Worm (Caenorhabditis elegans): ENCODE measurements around the gene psd-1.

ce11 chrIII:7301668-7302067 is 26.5 kb upstream of the psd-1 start:
- TF ChIP-seq ceh-45 (GFP tag; IDR thresholded peaks at IDR 0.05) (no peak), nhr-11 (tag; optimal IDR thresholded peaks at IDR 0.05) (no peak), K02D7.2 (tag; optimal IDR thresholded peaks at IDR 0.05) (no peak), pha-4 (tag; optimal IDR thresholded peaks at IDR 0.05) (no peak), ceh-2 (tag; optimal IDR thresholded peaks at IDR 0.05) (no peak), ahr-1 (tag; optimal IDR thresholded peaks at IDR 0.05) (no peak)
